Fruit fly (Drosophila melanogaster): ENCODE data around the gene m.

m gene

DNA sequence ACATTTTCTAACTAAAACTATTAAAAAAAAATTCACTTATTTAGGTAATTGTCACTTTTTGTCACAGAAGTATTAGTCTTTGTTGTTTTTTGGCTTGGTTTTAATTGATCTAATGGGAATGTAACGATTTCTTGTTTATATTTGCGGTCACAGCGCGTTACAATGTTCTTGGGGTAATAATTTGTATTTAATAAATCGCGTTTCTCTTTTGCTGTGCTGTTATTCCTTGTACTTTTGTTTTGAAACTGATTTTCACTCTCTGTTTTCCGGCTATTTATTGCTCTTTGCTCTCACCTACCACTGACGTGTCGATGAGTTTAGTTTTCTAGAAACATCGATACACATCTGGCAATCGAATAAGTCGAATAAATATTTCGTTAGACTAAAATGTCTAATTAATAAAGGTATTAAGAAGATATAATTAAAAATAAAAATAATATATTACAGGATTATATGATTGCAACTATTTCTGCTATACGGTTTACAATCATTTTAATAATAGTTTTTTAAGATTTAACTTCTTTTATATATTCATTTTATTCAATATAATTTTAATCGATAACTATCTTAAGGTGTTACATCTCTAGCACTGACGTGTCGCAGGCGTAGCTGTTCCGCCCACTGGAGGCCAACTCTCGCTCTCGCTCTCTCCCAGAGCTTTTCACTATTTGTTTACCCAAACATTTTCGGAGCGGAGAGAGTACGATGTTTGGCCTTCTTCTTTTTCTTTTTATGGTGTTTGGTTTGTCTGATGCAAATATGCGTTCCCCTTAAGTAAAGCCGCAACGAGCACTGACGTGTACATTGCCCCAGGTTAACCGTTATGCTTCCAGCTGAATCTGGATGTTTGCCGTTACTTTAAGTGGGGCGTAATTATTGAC lies 53.0 kb downstream of the m start, which contains the start of gene Hsc70-3 (continued):
- peak; percentile 60 for TF ChIP-seq nerfin-1 (tag; optimal IDR thresholded peaks at IDR 0.05)
- TF ChIP-seq jumu (GFP tag; optimal IDR thresholded peaks at IDR 0.05) = no peak
- TF ChIP-seq CG7357 (GFP tag; IDR thresholded peaks at IDR 0.05) = no peak
- TF ChIP-seq Fer3 (tag; optimal IDR thresholded peaks at IDR 0.05) = peak; percentile 3
- 0 out of 2 replicates have a peak, but pooled peaks have one; percentile 8 for TF ChIP-seq E2f2 (GFP tag; IDR thresholded peaks at IDR 0.05)
- no peak for TF ChIP-seq vfl (GFP tag; optimal IDR thresholded peaks at IDR 0.05)
- peak; percentile 33 for TF ChIP-seq gem (tag; optimal IDR thresholded peaks at IDR 0.05)
- TF ChIP-seq CG15601 (tag; optimal IDR thresholded peaks at IDR 0.05) = peak; percentile 73
- TF ChIP-seq CG11560 (tag; IDR thresholded peaks at IDR 0.05) = peak; percentile 98
- TF ChIP-seq CG42726 (GFP tag; IDR thresholded peaks at IDR 0.05; ENCODE audit: partially characterized antibody) = no peak
- peak; percentile 61 for TF ChIP-seq CG17361 (GFP tag; IDR thresholded peaks at IDR 0.05)
- no peak for TF ChIP-seq Elba2 (GFP tag; optimal IDR thresholded peaks at IDR 0.05)
- peak; percentile 55 for TF ChIP-seq pfk (GFP tag; optimal IDR thresholded peaks at IDR 0.05)
- TF ChIP-seq Dref (GFP tag; IDR thresholded peaks at IDR 0.05) = peak; percentile 63
- TF ChIP-seq Hr78 (GFP tag; optimal IDR thresholded peaks at IDR 0.05) = peak in 1 of 2 experiments; percentile 6
- peak; percentile 67 for TF ChIP-seq HHEX (GFP tag; optimal IDR thresholded peaks at IDR 0.05)
- peak; percentile 63; the same call in 1 of the 3 replicates for TF ChIP-seq hb (GFP tag; IDR thresholded peaks at IDR 0.05; ENCODE audit: partially characterized antibody)
- peak; percentile 55 for TF ChIP-seq Sry-δ (GFP tag; optimal IDR thresholded peaks at IDR 0.05)
- peak; percentile 41 for TF ChIP-seq gcm (GFP tag; optimal IDR thresholded peaks at IDR 0.05)
- peak; percentile 44 for TF ChIP-seq CG2712 (tag; optimal IDR thresholded peaks at IDR 0.05)
- TF ChIP-seq eve (GFP tag; optimal IDR thresholded peaks at IDR 0.05) = no peak
- no peak for TF ChIP-seq slou (GFP tag; optimal IDR thresholded peaks at IDR 0.05)
- no peak for TF ChIP-seq CG10959 (GFP tag; IDR thresholded peaks at IDR 0.05)
- peak; percentile 77 for TF ChIP-seq CG4707 (GFP tag; optimal IDR thresholded peaks at IDR 0.05)
- TF ChIP-seq CG13894 (tag; optimal IDR thresholded peaks at IDR 0.05) = peak; percentile 33
- TF ChIP-seq sob (GFP tag; IDR thresholded peaks at IDR 0.05) = no peak
- TF ChIP-seq so (GFP tag; IDR thresholded peaks at IDR 0.05) = peak; percentile 26; the same call in 1 of the 3 replicates
- no peak for TF ChIP-seq CG11085 (GFP tag; IDR thresholded peaks at IDR 0.05)
- no peak for TF ChIP-seq Atf-2 (GFP tag; optimal IDR thresholded peaks at IDR 0.05)
- TF ChIP-seq CG10267 (tag; optimal IDR thresholded peaks at IDR 0.05) = peak; percentile 66
- no peak for TF ChIP-seq CG4424 (GFP tag; optimal IDR thresholded peaks at IDR 0.05)
- TF ChIP-seq CG14014 (GFP tag; IDR thresholded peaks at IDR 0.05) = peak; percentile 39; the same call in 1 of the 2 replicates
- TF ChIP-seq CG4820 (GFP tag; optimal IDR thresholded peaks at IDR 0.05) = no peak
- peak; percentile 55 for TF ChIP-seq CG8924 (tag; optimal IDR thresholded peaks at IDR 0.05)
- peak; percentile 13 for TF ChIP-seq salm (tag; optimal IDR thresholded peaks at IDR 0.05)
- no peak for TF ChIP-seq lmd (GFP tag; IDR thresholded peaks at IDR 0.05)
- TF ChIP-seq Xbp1 (GFP tag; optimal IDR thresholded peaks at IDR 0.05) = peak; percentile 100
- TF ChIP-seq CG10543 (GFP tag; optimal IDR thresholded peaks at IDR 0.05) = peak; percentile 75
- TF ChIP-seq CG34224 (GFP tag; IDR thresholded peaks at IDR 0.05; ENCODE audit: partially characterized antibody) = peak; percentile 75; the same call in 2 of the 3 replicates
- peak; percentile 53 for TF ChIP-seq CG2678 (tag; optimal IDR thresholded peaks at IDR 0.05)
- peak; percentile 38 for TF ChIP-seq B-H2 (GFP tag; optimal IDR thresholded peaks at IDR 0.05)
- no peak for TF ChIP-seq dpn (GFP tag; optimal IDR thresholded peaks at IDR 0.05)
- TF ChIP-seq CG8359 (GFP tag; optimal IDR thresholded peaks at IDR 0.05; ENCODE audit: borderline replicate concordance) = peak; percentile 37
- no peak for TF ChIP-seq Drgx (GFP tag; IDR thresholded peaks at IDR 0.05)
- TF ChIP-seq ci (GFP tag; IDR thresholded peaks at IDR 0.05) = peak; percentile 91
- peak; percentile 47 for TF ChIP-seq CG30020 (tag; optimal IDR thresholded peaks at IDR 0.05)
- peak; percentile 79; the same call in 1 of the 2 replicates for TF ChIP-seq sna (GFP tag; IDR thresholded peaks at IDR 0.05; ENCODE audit: partially characterized antibody)
- TF ChIP-seq CG9817 (tag; optimal IDR thresholded peaks at IDR 0.05) = no peak
